Worm (Caenorhabditis elegans): ENCODE data around the gene mif-1.
"Not testable (repeated sequence)": the region's sequence is repeated elsewhere in the genome, so short reads cannot be mapped to it uniquely, and the experiment has no call there.

mif-1 gene

DNA sequence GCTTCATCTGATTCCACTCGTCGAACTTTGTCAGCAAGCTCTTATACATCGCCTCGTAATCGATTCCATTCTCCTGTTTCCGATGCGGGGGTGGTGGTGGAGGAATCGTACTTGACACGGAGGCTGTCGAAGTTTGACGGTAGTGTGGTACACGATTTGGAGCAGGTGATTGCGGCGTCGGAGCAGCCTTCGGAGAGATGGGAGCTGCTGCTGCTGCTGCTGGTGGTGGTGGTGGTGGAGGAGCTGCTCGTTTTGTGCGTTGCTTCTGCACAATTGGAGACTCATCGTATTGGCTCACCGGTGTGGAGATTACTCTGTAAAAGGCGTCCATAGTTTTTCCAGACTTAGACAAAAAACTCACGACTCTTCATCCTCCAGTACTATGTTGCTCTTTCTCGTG, 26.3 kb downstream of the mif-1 start:
- no peak for TF ChIP-seq unc-62 (GFP tag; optimal IDR thresholded peaks at IDR 0.05)
- no peak for TF ChIP-seq aly-2 (tag; optimal IDR thresholded peaks at IDR 0.05)
- no peak for TF ChIP-seq nhr-25 (tag; optimal IDR thresholded peaks at IDR 0.05)
- TF ChIP-seq ZK546.5 (tag; optimal IDR thresholded peaks at IDR 0.05) = no peak
- TF ChIP-seq nhr-43 (tag; optimal IDR thresholded peaks at IDR 0.05; ENCODE audit: poor library complexity, severe bottlenecking) = no peak
- TF ChIP-seq nhr-77 (tag; optimal IDR thresholded peaks at IDR 0.05) = no peak
- TF ChIP-seq hmg-11 (tag; optimal IDR thresholded peaks at IDR 0.05) = no peak
- no peak for TF ChIP-seq nhr-28 (tag; optimal IDR thresholded peaks at IDR 0.05)
- no peak for TF ChIP-seq unc-39 (tag; optimal IDR thresholded peaks at IDR 0.05)

DNA sequence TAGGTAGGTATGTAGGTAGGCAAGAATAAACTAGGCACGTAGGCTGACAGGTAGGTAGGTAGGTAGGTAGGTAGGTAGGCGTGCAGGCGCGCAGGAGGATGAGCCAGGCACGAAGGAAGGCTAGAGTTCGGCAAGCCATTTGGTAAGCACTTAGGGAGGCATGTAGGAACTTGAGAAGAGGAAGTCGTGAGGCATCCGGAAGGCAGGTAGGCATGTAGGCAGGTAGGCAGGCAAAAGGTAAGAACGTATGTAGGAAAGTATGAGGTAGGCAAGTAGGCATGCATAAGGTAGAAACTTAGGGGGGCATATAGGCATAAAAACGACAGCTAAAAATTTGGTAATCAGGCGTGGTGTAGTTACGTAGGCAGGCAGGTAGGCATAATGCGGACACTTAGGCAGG, 28.2 kb downstream of the mif-1 start:
- TF ChIP-seq egl-5 (tag; optimal IDR thresholded peaks at IDR 0.05) (no peak), elt-1 (tag; optimal IDR thresholded peaks at IDR 0.05) (no peak)

DNA sequence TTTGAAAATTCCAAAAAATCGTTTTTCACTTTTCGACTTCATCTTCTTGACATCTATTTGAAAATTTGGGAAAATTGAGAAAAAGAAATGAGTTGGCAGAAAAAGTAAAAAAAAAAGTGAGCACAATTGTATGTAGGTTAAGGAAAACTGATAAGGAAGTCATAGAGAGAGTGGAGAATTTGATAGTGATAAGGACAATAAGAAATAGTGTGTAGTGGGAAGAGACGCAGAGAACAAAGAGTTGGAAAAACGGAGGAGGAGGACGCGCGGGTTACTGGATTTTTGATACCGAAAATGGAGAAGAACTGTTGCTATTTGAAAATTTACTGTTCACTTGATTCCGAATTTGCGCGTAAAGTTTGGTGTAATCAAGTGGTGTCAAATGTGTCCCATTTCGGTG, 30.8 kb downstream of the mif-1 start, which contains the start of gene Y56A3A.6:
Gene Y56A3A.6, minus strand, starts transcription at position 53 of the 400 bp plus-strand sequence.
- TF ChIP-seq elt-1 (tag; optimal IDR thresholded peaks at IDR 0.05) (no peak), elt-2 (tag; optimal IDR thresholded peaks at IDR 0.05) (peak; percentile 79), pqm-1 (tag; optimal IDR thresholded peaks at IDR 0.05) (peak; percentile 55), ZK546.5 (tag; optimal IDR thresholded peaks at IDR 0.05) (no peak), pha-4 (tag; optimal IDR thresholded peaks at IDR 0.05) (peak; percentile 1)

DNA sequence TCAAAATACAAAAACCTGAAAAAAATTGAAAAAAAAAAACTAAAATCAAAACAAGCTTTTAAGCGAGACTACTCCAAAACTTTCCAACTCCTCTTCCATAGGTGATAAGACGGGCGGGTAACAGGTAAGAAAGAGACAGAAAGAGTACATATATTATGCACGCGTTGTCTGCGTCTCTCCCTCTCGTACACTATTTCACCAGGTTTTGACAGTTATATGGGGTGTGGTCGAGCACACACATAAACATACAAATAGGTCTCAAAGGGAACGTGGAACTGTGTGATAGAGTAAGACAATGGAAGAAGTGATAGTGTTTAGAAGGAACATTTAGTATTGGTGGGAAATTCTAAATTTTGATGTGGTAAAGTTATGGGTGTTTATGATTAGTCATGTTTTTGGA, 33.6 kb downstream of the mif-1 start:
- TF ChIP-seq ceh-9 (tag; optimal IDR thresholded peaks at IDR 0.05) (no peak), pqm-1 (tag; optimal IDR thresholded peaks at IDR 0.05) (peak; percentile 67), nhr-23 (tag; optimal IDR thresholded peaks at IDR 0.05) (no peak), ztf-4 (tag; optimal IDR thresholded peaks at IDR 0.05) (no peak), elt-2 (tag; optimal IDR thresholded peaks at IDR 0.05) (peak; percentile 85), pha-4 (tag; optimal IDR thresholded peaks at IDR 0.05) (peak; percentile 45), elt-1 (tag; optimal IDR thresholded peaks at IDR 0.05) (no peak), sea-2 (GFP tag; optimal IDR thresholded peaks at IDR 0.05) (no peak)

DNA sequence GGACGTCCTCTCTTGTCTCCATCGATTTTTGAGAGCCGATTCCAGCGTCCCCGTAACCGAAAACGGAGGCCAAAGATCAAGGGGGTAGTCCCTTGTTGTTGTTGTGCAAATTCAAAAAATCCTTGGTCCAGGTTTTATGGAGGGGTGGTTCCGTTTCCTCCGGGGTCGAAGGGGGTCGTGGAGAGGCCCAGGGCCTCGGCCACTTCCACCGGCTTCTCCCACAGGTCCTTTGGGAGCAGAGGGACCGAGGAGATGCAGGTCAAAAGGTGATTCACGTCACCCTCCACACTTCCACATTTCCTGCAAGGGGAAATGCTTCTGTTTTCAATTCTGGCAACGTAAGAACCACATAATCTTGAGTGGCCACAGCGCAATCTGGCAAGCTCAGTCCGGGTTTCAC, 35.7 kb downstream of the mif-1 start, which contains the start of gene fbxb-22:
Gene fbxb-22, minus strand, starts transcription at position 61 of the 400 bp plus-strand sequence.
- not testable (repeated sequence) for TF ChIP-seq lin-15B (tag; optimal IDR thresholded peaks at IDR 0.05); unc-62 (GFP tag; optimal IDR thresholded peaks at IDR 0.05); ceh-82 (tag; optimal IDR thresholded peaks at IDR 0.05)

DNA sequence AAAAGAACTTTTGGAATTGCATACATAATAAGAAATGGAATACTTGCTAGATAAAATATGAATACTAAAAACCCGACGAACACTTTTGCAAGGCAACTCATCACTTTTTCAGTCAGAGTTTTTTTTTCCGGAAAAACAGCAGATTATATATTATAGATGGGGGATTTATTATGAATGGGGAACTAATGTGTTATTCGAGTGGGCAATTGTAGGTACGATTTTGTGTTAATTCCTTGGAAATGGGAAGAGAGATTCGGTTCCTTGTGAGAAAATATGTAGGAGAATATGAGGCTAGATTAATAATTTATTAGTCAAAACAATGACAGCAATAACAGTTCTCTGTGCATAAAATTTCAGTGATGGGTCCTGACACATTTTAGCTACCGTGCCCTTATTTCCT, 43.4 kb downstream of the mif-1 start, which contains the start of gene faah-5:
Gene faah-5, minus strand, starts transcription at position 101 of the 400 bp plus-strand sequence.
- TF ChIP-seq nhr-23 (tag; optimal IDR thresholded peaks at IDR 0.05) (no peak), ceh-9 (tag; optimal IDR thresholded peaks at IDR 0.05) (no peak), hmg-11 (tag; optimal IDR thresholded peaks at IDR 0.05) (no peak), ceh-82 (tag; optimal IDR thresholded peaks at IDR 0.05) (no peak), lsy-12 (tag; optimal IDR thresholded peaks at IDR 0.05) (no peak), fkh-2 (tag; optimal IDR thresholded peaks at IDR 0.05) (no peak), skn-1 (tag; optimal IDR thresholded peaks at IDR 0.05) (no peak), ceh-28 (tag; optimal IDR thresholded peaks at IDR 0.05) (no peak), fkh-10 (GFP tag; optimal IDR thresholded peaks at IDR 0.05) (no peak), mdl-1 (tag; optimal IDR thresholded peaks at IDR 0.05) (no peak), eor-1 (tag; optimal IDR thresholded peaks at IDR 0.05) (no peak), nhr-11 (tag; optimal IDR thresholded peaks at IDR 0.05) (no peak), tbx-2 (tag; optimal IDR thresholded peaks at IDR 0.05) (no peak), nhr-67 (tag; optimal IDR thresholded peaks at IDR 0.05) (no peak)

DNA sequence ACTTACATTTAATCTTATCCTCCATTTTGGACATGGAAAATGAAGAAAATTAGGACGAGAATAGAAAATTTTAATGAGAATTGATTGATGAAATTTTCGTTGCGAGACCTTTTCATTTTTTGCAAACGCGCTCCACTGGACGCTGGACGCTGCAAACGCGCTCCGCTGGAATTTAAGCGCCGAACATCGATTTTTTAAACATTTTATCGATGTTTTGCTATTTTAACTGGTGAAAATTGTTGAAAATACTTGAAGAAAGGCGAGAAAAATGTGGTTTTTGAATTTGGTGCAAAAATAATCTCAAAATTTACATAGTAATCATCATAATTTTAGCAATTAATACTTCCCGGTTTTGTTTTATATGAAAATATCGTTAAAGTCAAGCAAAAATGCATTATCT, 45.0 kb downstream of the mif-1 start, which contains the start of gene Y56A3A.41:
Gene Y56A3A.41, minus strand, starts transcription at position 101 of the 400 bp plus-strand sequence.
- TF ChIP-seq ceh-28 (tag; optimal IDR thresholded peaks at IDR 0.05) (no peak), mml-1 (tag; optimal IDR thresholded peaks at IDR 0.05) (no peak), pha-4 (tag; optimal IDR thresholded peaks at IDR 0.05) (no peak), R02D3.7 (tag; optimal IDR thresholded peaks at IDR 0.05) (no peak), egl-27 (tag; optimal IDR thresholded peaks at IDR 0.05) (no peak), nhr-12 (tag; optimal IDR thresholded peaks at IDR 0.05) (no peak), ztf-11 (tag; optimal IDR thresholded peaks at IDR 0.05) (no peak), mdl-1 (tag; optimal IDR thresholded peaks at IDR 0.05) (no peak), daf-12 (tag; optimal IDR thresholded peaks at IDR 0.05) (no peak)
